Fruit fly (Drosophila melanogaster): Measurements from ENCODE around the gene sob.
A peak's percentile ranks its signal among the peaks of the same experiment; 100 is the strongest.

Gene sob

dm6 chr2L:3583405-3584295, 3.1 kb upstream of the sob start (continued):
- TF ChIP-seq CG8632 (GFP tag; optimal IDR thresholded peaks at IDR 0.05) (peak; percentile 2), dsx (GFP tag; optimal IDR thresholded peaks at IDR 0.05; ENCODE audit: poor library complexity, severe bottlenecking) (peak; percentile 24), CG4318 (GFP tag; optimal IDR thresholded peaks at IDR 0.05) (no peak), CG6854 (GFP tag; optimal IDR thresholded peaks at IDR 0.05) (no peak), CG10669 (GFP tag; optimal IDR thresholded peaks at IDR 0.05) (peak; percentile 37), topi (GFP tag; optimal IDR thresholded peaks at IDR 0.05) (peak; percentile 54), achi (GFP tag; optimal IDR thresholded peaks at IDR 0.05) (peak; percentile 2), Sox14 (GFP tag; optimal IDR thresholded peaks at IDR 0.05) (peak; percentile 2), CG10631 (GFP tag; optimal IDR thresholded peaks at IDR 0.05) (peak; percentile 17), Smox (GFP tag; optimal IDR thresholded peaks at IDR 0.05) (peak; percentile 22), CG9139 (GFP tag; optimal IDR thresholded peaks at IDR 0.05) (no peak), CG31627 (GFP tag; optimal IDR thresholded peaks at IDR 0.05) (peak; percentile 58), CG6792 (GFP tag; optimal IDR thresholded peaks at IDR 0.05) (peak; percentile 20), Met (GFP tag; optimal IDR thresholded peaks at IDR 0.05) (peak; percentile 58), cyc (GFP tag; optimal IDR thresholded peaks at IDR 0.05) (peak; percentile 49), Hr38 (GFP tag; optimal IDR thresholded peaks at IDR 0.05) (no peak), CG8119 (GFP tag; IDR thresholded peaks at IDR 0.05) (0 out of 3 replicates have a peak, but pooled peaks have one; percentile 28), CG6163 (GFP tag; IDR thresholded peaks at IDR 0.05) (peak; percentile 65), Eip78C (GFP tag) (peak; percentile 70), CG11902 (GFP tag; optimal IDR thresholded peaks at IDR 0.05) (peak; percentile 16), OdsH (GFP tag; optimal IDR thresholded peaks at IDR 0.05) (peak; percentile 28), fkh (GFP tag; optimal IDR thresholded peaks at IDR 0.05) (no peak), fd85E (GFP tag; optimal IDR thresholded peaks at IDR 0.05) (no peak), CG1621 (tag; optimal IDR thresholded peaks at IDR 0.05) (no peak), Hr4 (GFP tag; optimal IDR thresholded peaks at IDR 0.05) (no peak), Blimp-1 (GFP tag; optimal IDR thresholded peaks at IDR 0.05) (no peak), spab (GFP tag; optimal IDR thresholded peaks at IDR 0.05) (peak; percentile 35), Eip75B (GFP tag; optimal IDR thresholded peaks at IDR 0.05) (peak; percentile 36), svp (GFP tag) (peak; percentile 79), CG3032 (tag; optimal IDR thresholded peaks at IDR 0.05) (peak; percentile 46), Lpt (GFP tag; optimal IDR thresholded peaks at IDR 0.05) (no peak), CG6808 (GFP tag; optimal IDR thresholded peaks at IDR 0.05) (peak; percentile 38), eg (GFP tag; IDR thresholded peaks at IDR 0.05) (no peak; the same call in 2 of the 3 replicates)

- no peak for TF ChIP-seq Blimp-1 (GFP tag; optimal IDR thresholded peaks at IDR 0.05)
- peak; percentile 18 for TF ChIP-seq Sox15 (GFP tag; optimal IDR thresholded peaks at IDR 0.05)
- TF ChIP-seq Eip78C (GFP tag): peak; percentile 92
- peak; percentile 71 for TF ChIP-seq Eip75B (GFP tag; optimal IDR thresholded peaks at IDR 0.05)
- TF ChIP-seq CG10669 (GFP tag; optimal IDR thresholded peaks at IDR 0.05): peak; percentile 74
- no peak for TF ChIP-seq Lpt (GFP tag; optimal IDR thresholded peaks at IDR 0.05)
- TF ChIP-seq fkh (GFP tag; optimal IDR thresholded peaks at IDR 0.05): no peak
- peak; percentile 62 for TF ChIP-seq achi (GFP tag; optimal IDR thresholded peaks at IDR 0.05)
- TF ChIP-seq eg (GFP tag; IDR thresholded peaks at IDR 0.05): no peak
- TF ChIP-seq CG9139 (GFP tag; optimal IDR thresholded peaks at IDR 0.05): peak; percentile 60
- peak; percentile 2 for TF ChIP-seq CG31627 (GFP tag; optimal IDR thresholded peaks at IDR 0.05)
- no peak for TF ChIP-seq CG6276 (GFP tag; optimal IDR thresholded peaks at IDR 0.05)
- no peak for TF ChIP-seq CG11294 (GFP tag; IDR thresholded peaks at IDR 0.05)
- TF ChIP-seq CG4318 (GFP tag; optimal IDR thresholded peaks at IDR 0.05): no peak
- peak; percentile 58 for TF ChIP-seq pdm3 (GFP tag; optimal IDR thresholded peaks at IDR 0.05)
- TF ChIP-seq Hr38 (GFP tag; optimal IDR thresholded peaks at IDR 0.05): no peak
- TF ChIP-seq Sox102F (GFP tag; optimal IDR thresholded peaks at IDR 0.05): no peak
- TF ChIP-seq Smox (GFP tag; optimal IDR thresholded peaks at IDR 0.05): no peak
- TF ChIP-seq CG7368 (GFP tag; optimal IDR thresholded peaks at IDR 0.05): peak; percentile 23
- peak; percentile 70 for TF ChIP-seq CG3032 (tag; optimal IDR thresholded peaks at IDR 0.05)
- TF ChIP-seq CG11902 (GFP tag; optimal IDR thresholded peaks at IDR 0.05): no peak
- TF ChIP-seq CG6808 (GFP tag; optimal IDR thresholded peaks at IDR 0.05): peak; percentile 61
- no peak for TF ChIP-seq cyc (GFP tag; optimal IDR thresholded peaks at IDR 0.05)
- peak; percentile 30 for TF ChIP-seq esn (GFP tag; optimal IDR thresholded peaks at IDR 0.05)
- TF ChIP-seq lz (GFP tag; optimal IDR thresholded peaks at IDR 0.05): peak; percentile 33
- TF ChIP-seq Hr39 (GFP tag; optimal IDR thresholded peaks at IDR 0.05): peak; percentile 17
- peak; percentile 33 for TF ChIP-seq CG1621 (tag; optimal IDR thresholded peaks at IDR 0.05)
- TF ChIP-seq topi (GFP tag; optimal IDR thresholded peaks at IDR 0.05): peak; percentile 37
- peak; percentile 77 for TF ChIP-seq CG3919 (GFP tag; optimal IDR thresholded peaks at IDR 0.05)
- TF ChIP-seq CG16779 (tag; optimal IDR thresholded peaks at IDR 0.05): no peak
- no peak for TF ChIP-seq CG8119 (GFP tag; IDR thresholded peaks at IDR 0.05)
- TF ChIP-seq net (GFP tag; optimal IDR thresholded peaks at IDR 0.05): peak; percentile 28
- no peak for TF ChIP-seq CG6854 (GFP tag; optimal IDR thresholded peaks at IDR 0.05)
- no peak for TF ChIP-seq CG32006 (GFP tag; optimal IDR thresholded peaks at IDR 0.05)
Observed at dm6 chr2L:3582692-3583091, 2.1 kb upstream of the sob start.
